Worm (Caenorhabditis elegans) whole organism, early embryonic: ENCODE results near the gene C06B8.3.

Source experiments
- B0310.2 ChIP-seq: sonication (generic microtip); optimal IDR thresholded peaks from 2 replicates; lab custom pipeline; 2016; ENCODE audit warnings: mild to moderate bottlenecking, missing genetic modification characterization, missing compliant biosample characterization
- F13C5.2 ChIP-seq: sonication (generic microtip); optimal IDR thresholded peaks from 2 replicates; lab custom pipeline; 2017; ENCODE audit warnings: mild to moderate bottlenecking, missing genetic modification characterization, inconsistent platforms, missing compliant biosample characterization
- aly-1 ChIP-seq: sonication (generic microtip); optimal IDR thresholded peaks from 2 replicates; lab custom pipeline; 2016; ENCODE audit warnings: missing genetic modification characterization, missing compliant biosample characterization
- ama-1 ChIP-seq: fragments of 150-350 bp; optimal IDR thresholded peaks from 2 replicates; lab custom pipeline; 2014
- ceh-13 ChIP-seq: fragments of 200-800 bp; sonication (Bioruptor generic); optimal IDR thresholded peaks from 2 replicates; lab custom pipeline; 2018; ENCODE audit warnings: mild to moderate bottlenecking, missing genetic modification characterization, missing compliant biosample characterization
- ceh-36 ChIP-seq: sonication (generic microtip); optimal IDR thresholded peaks from 2 replicates; lab custom pipeline; 2016; ENCODE audit warnings: missing genetic modification characterization, inconsistent platforms, missing compliant biosample characterization
- ets-7 ChIP-seq: sonication (generic microtip); optimal IDR thresholded peaks from 2 replicates; lab custom pipeline; 2016; ENCODE audit warnings: missing genotype, missing genetic modification characterization, missing compliant biosample characterization
- flt-1 ChIP-seq: fragments of 200-800 bp; sonication (Bioruptor generic); IDR thresholded peaks from 2 replicates; pipeline ENCODE4 v1.3.6; 2022; ENCODE audit warnings: missing genetic modification characterization, missing compliant biosample characterization
- hmbx-1 ChIP-seq: sonication (generic microtip); optimal IDR thresholded peaks from 2 replicates; lab custom pipeline; 2016; ENCODE audit warnings: mild to moderate bottlenecking, missing genetic modification characterization, missing compliant biosample characterization
- hmg-4 ChIP-seq: fragments of 200-800 bp; sonication (Bioruptor generic); optimal IDR thresholded peaks from 2 replicates; lab custom pipeline; 2018; ENCODE audit warnings: mild to moderate bottlenecking, missing genetic modification characterization, missing compliant biosample characterization
- hnd-1 ChIP-seq: sonication (generic microtip); optimal IDR thresholded peaks from 2 replicates; lab custom pipeline; 2016; ENCODE audit warnings: missing genetic modification characterization, missing compliant biosample characterization
- pes-1 ChIP-seq: fragments of 200-800 bp; sonication (Bioruptor generic); IDR thresholded peaks from 2 replicates; pipeline ENCODE4 v1.3.6; 2022; ENCODE audit warnings: missing genetic modification reagents, missing genetic modification characterization, missing compliant biosample characterization
- scrt-1 ChIP-seq: fragments of 200-800 bp; sonication (Bioruptor generic); IDR thresholded peaks from 2 replicates; pipeline ENCODE4 v1.3.6; 2022; ENCODE audit warnings: missing genetic modification characterization, missing compliant biosample characterization
- sea-1 ChIP-seq: fragments of 200-800 bp; sonication (Bioruptor generic); conservative IDR thresholded peaks from 2 replicates; pipeline ENCODE4 v1.3.6; 2022; ENCODE audit warnings: missing genetic modification characterization, missing compliant biosample characterization
- tbx-11 ChIP-seq: fragments of 200-800 bp; sonication (Bioruptor generic); IDR thresholded peaks from 2 replicates; pipeline ENCODE4 v1.3.6; 2022; ENCODE audit warnings: missing genetic modification characterization, missing compliant biosample characterization
- tbx-37 ChIP-seq: fragments of 200-800 bp; sonication (Bioruptor generic); conservative IDR thresholded peaks from 2 replicates; pipeline ENCODE4 v1.3.6; 2022; ENCODE audit warnings: missing genetic modification reagents, missing genetic modification characterization, missing compliant biosample characterization
- tra-4 ChIP-seq: sonication (generic microtip); optimal IDR thresholded peaks from 2 replicates; lab custom pipeline; 2017; ENCODE audit warnings: missing genetic modification characterization, missing compliant biosample characterization

The C06B8.3 gene

DNA sequence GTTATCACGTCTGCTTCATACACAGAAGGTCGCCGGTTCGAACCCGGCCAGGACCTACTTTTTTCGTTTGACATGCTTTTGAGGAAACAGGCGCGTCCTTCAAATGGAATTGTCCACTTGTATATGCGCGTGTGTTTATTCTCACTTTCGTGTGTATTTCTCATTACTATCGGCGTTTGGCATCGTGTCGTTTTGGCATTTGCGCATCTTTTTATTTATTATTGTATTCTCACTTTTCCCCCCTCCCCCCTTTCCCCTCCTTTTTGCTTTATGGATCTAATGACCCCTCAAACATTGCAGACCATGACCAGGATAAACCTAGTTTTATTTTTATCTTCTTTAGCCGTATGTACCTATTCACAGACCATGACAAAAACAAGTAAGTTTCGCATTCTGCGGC, 33.0 kb upstream of the C06B8.3 start, which contains the start of gene F21A3.3:
Gene F21A3.3, plus strand, starts transcription at position 301 of the 400 bp plus-strand sequence.
- no peak for TF ChIP-seq hmbx-1
- TF ChIP-seq sea-1 (GFP tag; lab: Robert Waterston, UW): no peak
- TF ChIP-seq tbx-11 (GFP tag; lab: Robert Waterston, UW): no peak
- TF ChIP-seq ama-1 (lab: Kevin White, UChicago): no peak
- no peak for TF ChIP-seq flt-1 (GFP tag; lab: Robert Waterston, UW)
- no peak for TF ChIP-seq aly-1
- TF ChIP-seq ceh-36 (tag; lab: Kevin White, UChicago): no peak
- TF ChIP-seq tra-4 (tag; lab: Kevin White, UChicago): no peak
- TF ChIP-seq B0310.2: no peak
- TF ChIP-seq ets-7: no peak
- TF ChIP-seq tbx-37 (GFP tag; lab: Robert Waterston, UW): no peak

DNA sequence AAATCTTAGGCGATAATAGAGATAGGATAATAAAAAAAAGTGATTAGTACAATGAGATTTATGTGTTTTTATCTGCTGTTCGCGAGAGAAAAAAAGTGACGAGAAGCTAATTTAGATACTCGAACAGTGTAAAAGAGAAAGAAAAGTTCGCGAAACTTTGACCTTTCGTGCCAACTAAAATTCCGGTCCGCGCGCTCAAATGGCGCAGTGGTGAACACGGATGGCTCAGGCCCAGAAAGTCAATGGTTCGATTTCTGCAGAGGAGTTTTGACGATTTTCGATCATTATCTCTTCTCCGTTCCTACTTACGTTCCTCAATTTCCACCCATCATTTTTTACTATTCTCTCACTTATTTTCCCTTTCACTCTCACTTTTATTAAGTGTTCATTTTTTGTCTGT, 32.0 kb upstream of the C06B8.3 start:
- no peak for TF ChIP-seq aly-1
- no peak for TF ChIP-seq ets-7
- TF ChIP-seq ama-1 (lab: Kevin White, UChicago): no peak
- TF ChIP-seq ceh-36 (tag; lab: Kevin White, UChicago): no peak
- no peak for TF ChIP-seq ceh-13 (GFP tag; lab: Kevin White, UChicago)
- TF ChIP-seq flt-1 (GFP tag; lab: Robert Waterston, UW): no peak
- no peak for TF ChIP-seq B0310.2
- no peak for TF ChIP-seq scrt-1 (GFP tag; lab: Robert Waterston, UW)
- no peak for TF ChIP-seq tbx-37 (GFP tag; lab: Robert Waterston, UW)
- TF ChIP-seq pes-1 (GFP tag; lab: Robert Waterston, UW): no peak
- TF ChIP-seq hmg-4 (GFP tag; lab: Kevin White, UChicago): no peak
- no peak for TF ChIP-seq tbx-11 (GFP tag; lab: Robert Waterston, UW)
- no peak for TF ChIP-seq F13C5.2 (tag; lab: Kevin White, UChicago)
- TF ChIP-seq hmbx-1: no peak
- no peak for TF ChIP-seq hnd-1
- no peak for TF ChIP-seq sea-1 (GFP tag; lab: Robert Waterston, UW)
- no peak for TF ChIP-seq tra-4 (tag; lab: Kevin White, UChicago)

DNA sequence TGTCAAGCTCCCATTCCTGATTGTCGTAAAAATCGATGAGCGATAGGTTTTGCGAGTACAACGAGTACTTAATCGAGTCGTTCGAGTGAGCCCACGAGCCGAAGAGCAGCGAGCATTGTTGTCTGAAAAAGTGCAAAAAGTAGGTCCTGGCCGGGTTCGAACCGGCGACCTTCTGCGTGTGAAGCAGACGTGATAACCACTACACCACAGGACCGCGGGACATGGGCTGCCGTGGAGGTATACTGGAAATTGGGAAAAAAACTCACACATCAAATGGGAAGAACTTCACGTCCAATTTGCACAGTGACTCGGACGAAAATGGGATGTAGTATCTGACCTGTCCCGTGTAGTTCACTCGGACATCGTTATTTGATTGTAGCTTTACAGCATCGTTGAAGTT, 30.9 kb upstream of the C06B8.3 start:
- TF ChIP-seq ceh-36 (tag; lab: Kevin White, UChicago) (no peak), sea-1 (GFP tag; lab: Robert Waterston, UW) (no peak), ceh-13 (GFP tag; lab: Kevin White, UChicago) (no peak), ets-7 (no peak), hmg-4 (GFP tag; lab: Kevin White, UChicago) (no peak), scrt-1 (GFP tag; lab: Robert Waterston, UW) (no peak), ama-1 (lab: Kevin White, UChicago) (no peak), B0310.2 (no peak), hnd-1 (no peak)

DNA sequence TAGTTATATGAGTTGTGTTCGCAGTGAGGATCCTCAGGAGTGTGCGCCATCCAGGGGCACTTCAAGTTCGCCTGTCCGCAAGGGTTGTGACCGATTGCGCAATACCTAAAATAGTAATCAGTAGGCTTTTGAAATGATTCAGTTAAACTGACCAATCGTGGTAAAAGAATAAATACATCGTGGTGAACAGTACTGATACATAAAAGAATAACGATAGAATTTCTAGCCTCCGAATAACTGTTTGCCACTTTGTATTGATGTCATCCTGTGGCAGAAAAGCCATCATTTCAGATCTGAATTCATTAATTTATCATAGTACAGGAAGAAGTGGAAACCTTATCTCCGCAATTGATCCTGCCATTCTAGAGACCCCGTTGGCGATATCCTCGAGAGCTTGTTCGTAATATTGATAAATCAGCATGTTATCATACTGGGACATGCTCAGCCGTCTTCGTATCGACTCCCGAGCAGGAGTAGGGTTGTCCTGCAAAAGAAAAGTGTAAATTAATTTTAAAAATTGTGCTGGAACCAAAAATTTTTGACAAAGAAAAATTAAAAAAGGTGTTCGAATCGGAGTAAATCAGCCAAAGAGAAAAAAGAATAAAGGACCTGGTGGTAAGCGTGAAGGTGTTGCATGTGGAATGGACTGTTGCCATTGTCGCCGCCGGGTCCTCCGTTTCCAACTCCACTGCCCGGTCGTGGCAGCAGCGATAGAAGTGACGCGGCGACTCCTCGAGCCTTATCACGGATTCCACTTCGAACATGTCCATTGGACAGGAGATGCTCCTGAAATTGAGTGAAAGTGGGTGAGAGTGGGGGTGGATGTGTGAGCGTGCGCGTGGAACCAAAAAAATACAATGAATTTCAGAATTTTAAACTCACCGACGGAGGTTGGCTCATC, 28.7 kb upstream of the C06B8.3 start:
- TF ChIP-seq B0310.2 (no peak), sea-1 (GFP tag; lab: Robert Waterston, UW) (no peak), tbx-37 (GFP tag; lab: Robert Waterston, UW) (no peak), tra-4 (tag; lab: Kevin White, UChicago) (no peak), scrt-1 (GFP tag; lab: Robert Waterston, UW) (no peak), pes-1 (GFP tag; lab: Robert Waterston, UW) (no peak), ceh-36 (tag; lab: Kevin White, UChicago) (no peak), hnd-1 (no peak), F13C5.2 (tag; lab: Kevin White, UChicago) (no peak), ceh-13 (GFP tag; lab: Kevin White, UChicago) (no peak), hmg-4 (GFP tag; lab: Kevin White, UChicago) (no peak), hmbx-1 (no peak), ama-1 (lab: Kevin White, UChicago) (no peak), ets-7 (no peak)

ce11 chrV:15511613-15512216, 27.3 kb upstream of the C06B8.3 start, which contains the start of gene rpl-38:
Gene rpl-38 (plus strand): TSS chrV:15512166.
- TF ChIP-seq aly-1 (no peak), sea-1 (GFP tag; lab: Robert Waterston, UW) (0 out of 2 replicates have a peak, but pooled peaks have one; percentile 34), tbx-37 (GFP tag; lab: Robert Waterston, UW) (peak; percentile 16; the same call in 1 of the 2 replicates), tbx-11 (GFP tag; lab: Robert Waterston, UW) (no peak), B0310.2 (no peak), ets-7 (no peak), hnd-1 (no peak), ama-1 (lab: Kevin White, UChicago) (peak; percentile 70)

- TF ChIP-seq hmbx-1 (no peak), aly-1 (peak; percentile 41), ets-7 (no peak), tbx-37 (GFP tag; lab: Robert Waterston, UW) (0 out of 2 replicates have a peak, but pooled peaks have one; percentile 34), flt-1 (GFP tag; lab: Robert Waterston, UW) (peak; percentile 78), ama-1 (lab: Kevin White, UChicago) (no peak), ceh-36 (tag; lab: Kevin White, UChicago) (peak; percentile 45), tbx-11 (GFP tag; lab: Robert Waterston, UW) (peak; percentile 74; the same call in 1 of the 2 replicates), F13C5.2 (tag; lab: Kevin White, UChicago) (peak; percentile 44), hmg-4 (GFP tag; lab: Kevin White, UChicago) (no peak), B0310.2 (peak; percentile 42), pes-1 (GFP tag; lab: Robert Waterston, UW) (no peak; the same call in 1 of the 2 replicates), tra-4 (tag; lab: Kevin White, UChicago) (no peak), ceh-13 (GFP tag; lab: Kevin White, UChicago) (peak; percentile 40), sea-1 (GFP tag; lab: Robert Waterston, UW) (peak; percentile 81), scrt-1 (GFP tag; lab: Robert Waterston, UW) (peak; percentile 65; the same call in 1 of the 2 replicates), hnd-1 (no peak)
Observed at ce11 chrV:15505068-15505467, 20.6 kb upstream of the C06B8.3 start.
